Worm (Caenorhabditis elegans) whole organism, L4 larva: Measurements from ENCODE around the gene nspg-4.

Experiments
- F10B5.3 ChIP-seq: sonication (generic microtip); optimal IDR thresholded peaks from 2 replicates; lab custom pipeline; 2016; ENCODE audit warnings: mild to moderate bottlenecking, missing genetic modification characterization, missing compliant biosample characterization
- F26F4.8 ChIP-seq: fragments of 200-800 bp; sonication (Bioruptor generic); conservative IDR thresholded peaks from 2 replicates; pipeline ENCODE4 v1.3.6; 2022; ENCODE audit warnings: missing genetic modification characterization, missing compliant biosample characterization
- F37D6.2 ChIP-seq: sonication (generic microtip); optimal IDR thresholded peaks from 2 replicates; lab custom pipeline; 2016; ENCODE audit warnings: mild to moderate bottlenecking, missing genetic modification characterization, missing compliant biosample characterization
- R02D3.7 ChIP-seq: fragments of 150-350 bp; sonication (generic microtip); optimal IDR thresholded peaks from 3 replicates; lab custom pipeline; 2014; ENCODE audit warnings: missing biosample characterization, missing genetic modification characterization
- T26A8.4 ChIP-seq: fragments of 200-800 bp; sonication (Bioruptor generic); IDR thresholded peaks from 2 replicates; pipeline ENCODE4 v1.3.6; 2022; ENCODE audit warnings: missing genetic modification characterization, missing compliant biosample characterization
- Y5F2A.4 ChIP-seq: fragments of 200-800 bp; sonication (Bioruptor generic); optimal IDR thresholded peaks from 2 replicates; lab custom pipeline; 2018; ENCODE audit warnings: mild to moderate bottlenecking, missing genetic modification characterization, missing compliant biosample characterization
- ama-1 ChIP-seq: fragments of 150-350 bp; optimal IDR thresholded peaks from 2 replicates; lab custom pipeline; 2014; ENCODE audit warnings: inconsistent platforms, mixed read lengths
- ceh-62 ChIP-seq: sonication (generic microtip); optimal IDR thresholded peaks from 2 replicates; lab custom pipeline; 2017; ENCODE audit warnings: missing biosample characterization, missing genetic modification characterization
- ces-1 ChIP-seq: fragments of 150-350 bp; sonication (generic microtip); optimal IDR thresholded peaks from 4 replicates; lab custom pipeline; 2014; ENCODE audit warnings: missing biosample characterization, missing genetic modification reagents, missing genetic modification characterization
- daf-16 ChIP-seq, 3 experiments: sonication (generic microtip); optimal IDR thresholded peaks; 2 replicates each; lab custom pipeline; 2016 to 2017; ENCODE audit warnings: missing genetic modification characterization in 3 of 3, missing genetic modification reagents in 3 of 3, mild to moderate bottlenecking in 2 of 3, missing compliant biosample characterization in 2 of 3, missing biosample characterization in 1 of 3, moderate library complexity in 1 of 3
- dmd-6 ChIP-seq: fragments of 200-800 bp; sonication (Bioruptor generic); IDR thresholded peaks from 2 replicates; pipeline ENCODE4 v1.3.6; 2022; ENCODE audit warnings: missing genetic modification reagents, missing genetic modification characterization, missing compliant biosample characterization
- dve-1 ChIP-seq: sonication (generic microtip); optimal IDR thresholded peaks from 2 replicates; lab custom pipeline; 2017; ENCODE audit warnings: antibody characterized with exemption, mild to moderate bottlenecking, missing genetic modification characterization, missing compliant biosample characterization; ENCODE audit not compliant: insufficient read depth
- fkh-10 ChIP-seq: fragments of 150-350 bp; optimal IDR thresholded peaks from 2 replicates; lab custom pipeline; 2014; ENCODE audit warnings: missing biosample characterization, missing genetic modification reagents, missing genetic modification characterization
- fos-1 ChIP-seq: fragments of 150-350 bp; optimal IDR thresholded peaks from 2 replicates; lab custom pipeline; 2014; ENCODE audit warnings: missing biosample characterization, missing genetic modification characterization
- hlh-11 ChIP-seq: fragments of 200-800 bp; sonication (Bioruptor generic); optimal IDR thresholded peaks from 2 replicates; lab custom pipeline; 2018; ENCODE audit warnings: mild to moderate bottlenecking, missing genetic modification characterization, missing compliant biosample characterization
- lim-7 ChIP-seq: fragments of 200-800 bp; sonication (Bioruptor generic); IDR thresholded peaks from 2 replicates; pipeline ENCODE4 v1.3.6; 2022; ENCODE audit warnings: missing genetic modification characterization, missing compliant biosample characterization
- lin-13 ChIP-seq: fragments of 150-350 bp; optimal IDR thresholded peaks from 2 replicates; lab custom pipeline; 2014; ENCODE audit warnings: missing biosample characterization, missing genetic modification reagents, missing genetic modification characterization
- lin-29 ChIP-seq: fragments of 200-800 bp; sonication (Bioruptor generic); IDR thresholded peaks from 2 replicates; pipeline ENCODE4 v1.3.6; 2022; ENCODE audit warnings: missing genetic modification reagents, missing genetic modification characterization, missing compliant biosample characterization
- madf-5 ChIP-seq, 2 experiments: fragments of 200-800 bp; sonication (Bioruptor generic); IDR thresholded peaks; 2 replicates each; pipeline ENCODE4 v1.3.6; 2022; ENCODE audit warnings: missing compliant biosample characterization in 2 of 2, missing genetic modification characterization in 2 of 2
- mxl-2 ChIP-seq: fragments of 200-800 bp; sonication (Bioruptor generic); conservative IDR thresholded peaks from 2 replicates; pipeline ENCODE4 v1.3.6; 2022; ENCODE audit warnings: missing genetic modification reagents, missing genetic modification characterization, missing compliant biosample characterization
- nhr-102 ChIP-seq: sonication (generic microtip); optimal IDR thresholded peaks from 2 replicates; lab custom pipeline; 2016; ENCODE audit warnings: mild to moderate bottlenecking, missing genetic modification characterization, moderate library complexity, missing compliant biosample characterization
- nhr-11 ChIP-seq: fragments of 150-350 bp; optimal IDR thresholded peaks from 2 replicates; lab custom pipeline; 2014; ENCODE audit warnings: missing biosample characterization, missing genetic modification characterization
- nhr-237 ChIP-seq: sonication (generic microtip); optimal IDR thresholded peaks from 2 replicates; lab custom pipeline; 2017; ENCODE audit warnings: missing biosample characterization, missing genetic modification characterization
- nhr-28 ChIP-seq: fragments of 150-350 bp; optimal IDR thresholded peaks from 2 replicates; lab custom pipeline; 2014; ENCODE audit warnings: missing biosample characterization, missing genetic modification characterization
- nhr-48 ChIP-seq: sonication (generic microtip); optimal IDR thresholded peaks from 2 replicates; lab custom pipeline; 2016; ENCODE audit warnings: mild to moderate bottlenecking, missing genetic modification characterization, missing compliant biosample characterization
- nhr-77 ChIP-seq: fragments of 150-350 bp; optimal IDR thresholded peaks from 2 replicates; lab custom pipeline; 2014; ENCODE audit warnings: missing biosample characterization, missing genetic modification characterization
- pqm-1 ChIP-seq: sonication (generic microtip); optimal IDR thresholded peaks from 2 replicates; lab custom pipeline; 2017; ENCODE audit warnings: missing biosample characterization, missing genetic modification characterization
- skn-1 ChIP-seq: fragments of 150-350 bp; optimal IDR thresholded peaks from 2 replicates; lab custom pipeline; 2014; ENCODE audit warnings: missing biosample characterization, missing genetic modification characterization
- spr-3 ChIP-seq: fragments of 200-800 bp; sonication (Bioruptor generic); optimal IDR thresholded peaks from 2 replicates; lab custom pipeline; 2018; ENCODE audit warnings: mild to moderate bottlenecking, missing genetic modification characterization, missing compliant biosample characterization
- vab-7 ChIP-seq: fragments of 200-800 bp; sonication (Bioruptor generic); IDR thresholded peaks from 2 replicates; pipeline ENCODE4 v1.3.6; 2022; ENCODE audit warnings: missing genetic modification reagents, missing genetic modification characterization, missing compliant biosample characterization

The nspg-4 gene

DNA sequence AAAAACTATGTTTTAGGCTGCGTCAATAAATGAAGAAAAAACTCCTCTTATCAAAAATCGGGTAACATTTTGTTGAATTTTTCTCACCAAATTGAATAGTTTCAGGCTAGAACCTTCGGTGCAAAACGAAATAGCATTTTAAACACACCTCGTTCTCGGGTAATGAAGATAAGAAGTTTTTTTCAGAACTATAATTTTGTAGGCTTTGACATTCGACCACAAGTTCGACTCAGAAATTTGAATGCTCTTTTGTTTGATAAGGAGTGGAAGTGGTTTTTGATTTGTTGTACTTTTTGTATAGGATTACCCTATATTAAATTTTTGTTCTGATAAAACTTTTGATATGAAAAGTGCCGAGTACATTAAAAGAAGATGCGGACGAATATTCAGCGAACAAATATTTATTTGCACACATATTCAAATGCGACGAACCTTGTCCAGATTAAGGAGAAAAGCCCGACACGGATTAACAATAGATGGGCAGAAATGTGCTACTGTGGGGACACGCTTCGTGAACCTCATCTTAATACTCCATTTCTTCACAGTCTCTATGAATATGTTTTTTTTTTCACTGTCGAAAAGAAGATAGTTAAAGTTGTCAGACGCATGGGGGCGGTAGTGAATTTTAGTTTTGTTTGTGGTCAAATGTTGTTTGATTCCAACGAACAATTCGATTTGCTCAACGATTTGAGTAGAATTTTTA lies 43.5 kb downstream of the nspg-4 start:
- TF ChIP-seq F37D6.2 (no peak), F26F4.8 (no peak), nhr-48 (tag; lab: Kevin White, UChicago) (peak; percentile 10), Y5F2A.4 (GFP tag; lab: Kevin White, UChicago) (no peak), daf-16 (GFP tag; optimal IDR thresholded peaks at IDR 0.05; lab: Kevin White, UChicago) (no peak), daf-16 (tag; optimal IDR thresholded peaks at IDR 0.05; lab: Kevin White, UChicago) (peak; percentile 42), pqm-1 (tag; lab: Kevin White, UChicago) (peak; percentile 74), skn-1 (tag; lab: Kevin White, UChicago) (no peak), nhr-28 (tag; lab: Kevin White, UChicago) (peak; percentile 86), ama-1 (lab: Kevin White, UChicago) (no peak), nhr-102 (tag; lab: Kevin White, UChicago) (no peak), T26A8.4 (GFP tag; lab: Robert Waterston, UW) (no peak), vab-7 (GFP tag; lab: Robert Waterston, UW) (no peak), hlh-11 (tag; lab: Kevin White, UChicago) (peak; percentile 51), dmd-6 (GFP tag; lab: Robert Waterston, UW) (peak; percentile 94), dve-1 (tag; lab: Kevin White, UChicago) (peak; percentile 57), lin-29 (GFP tag; lab: Robert Waterston, UW) (no peak), nhr-77 (peak; percentile 42)

DNA sequence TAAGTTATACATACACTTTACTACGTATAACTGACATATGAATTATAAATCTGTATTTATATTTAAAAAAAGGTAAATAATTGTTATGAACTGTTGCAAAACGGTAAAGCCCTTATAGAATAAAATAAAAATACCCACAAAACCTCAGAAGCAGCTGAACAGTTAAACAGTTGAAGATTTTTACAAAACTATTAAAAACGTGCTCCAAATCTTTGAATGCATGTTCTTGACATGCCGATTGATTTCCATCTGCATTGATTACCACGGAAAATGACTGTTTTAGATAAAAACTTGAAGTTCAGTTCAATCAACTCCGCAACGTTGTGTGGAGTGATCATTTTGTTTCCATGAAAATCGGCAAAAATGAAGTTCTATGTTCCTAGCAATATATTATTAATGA lies 46.1 kb downstream of the nspg-4 start, which contains the start of gene F11D5.7:
Gene F11D5.7, plus strand, starts transcription at position 301 of the 400 bp plus-strand sequence.
- TF ChIP-seq ceh-62 (tag; lab: Kevin White, UChicago) (no peak), dmd-6 (GFP tag; lab: Robert Waterston, UW) (0 out of 2 replicates have a peak, but pooled peaks have one; percentile 8)
- TF ChIP-seq, all 104 proteins: peak for 1

DNA sequence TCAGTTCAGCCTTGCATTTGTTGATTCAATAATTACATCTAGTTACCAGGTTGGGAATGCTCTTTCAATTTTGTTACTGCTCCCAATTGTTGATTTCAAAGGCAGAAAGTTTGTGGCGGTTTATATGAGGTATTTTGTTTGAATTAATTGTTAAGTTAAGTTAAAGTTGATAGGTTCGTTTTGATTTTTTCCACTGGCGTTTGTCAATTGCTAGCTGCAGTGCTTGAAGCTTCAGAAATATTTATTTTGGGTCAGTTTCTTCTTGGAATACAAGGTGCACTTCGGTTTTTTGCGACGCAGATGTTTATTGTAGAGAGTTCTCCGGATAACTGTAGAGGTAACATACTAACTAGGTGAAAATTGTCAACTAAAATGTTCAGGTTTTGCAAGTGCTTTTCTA lies 48.4 kb downstream of the nspg-4 start, which contains the start of gene F11D5.5:
Gene F11D5.5, plus strand, starts transcription at position 301 of the 400 bp plus-strand sequence.
- no peak for TF ChIP-seq madf-5 (GFP tag; IDR thresholded peaks at IDR 0.05; lab: Robert Waterston, UW)
- TF ChIP-seq lim-7 (GFP tag; lab: Robert Waterston, UW): no peak
- TF ChIP-seq ces-1 (GFP tag; lab: Kevin White, UChicago): no peak
- no peak for TF ChIP-seq R02D3.7 (tag; lab: Kevin White, UChicago)
- no peak for TF ChIP-seq F10B5.3
- TF ChIP-seq mxl-2 (GFP tag; lab: Robert Waterston, UW): no peak
- no peak for TF ChIP-seq nhr-237 (tag; lab: Kevin White, UChicago)
- TF ChIP-seq nhr-11: no peak
- TF ChIP-seq fos-1 (tag; lab: Kevin White, UChicago): no peak
- no peak for TF ChIP-seq daf-16 (GFP tag; optimal IDR thresholded peaks at IDR 0.05; lab: Kevin White, UChicago)
- TF ChIP-seq daf-16 (tag; optimal IDR thresholded peaks at IDR 0.05; lab: Kevin White, UChicago): no peak
- TF ChIP-seq spr-3 (GFP tag; lab: Kevin White, UChicago): no peak

DNA sequence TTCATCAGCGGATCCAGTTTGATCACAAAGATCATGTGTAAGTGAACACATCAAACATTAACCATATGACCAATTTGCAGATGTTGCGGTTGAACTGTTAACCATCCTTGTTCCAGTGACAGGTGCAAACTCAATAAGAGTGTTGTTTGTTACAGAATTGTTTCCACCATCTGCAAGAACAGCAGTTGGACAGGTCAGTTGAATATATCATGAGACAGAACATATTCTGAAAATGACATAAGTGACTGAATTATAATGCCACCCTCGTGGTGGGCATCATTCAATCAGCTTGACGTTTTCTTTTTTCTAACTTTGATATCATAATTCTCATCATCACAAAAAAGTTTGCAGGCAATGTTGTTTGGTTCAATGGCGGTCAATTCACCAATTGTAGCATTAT lies 49.6 kb downstream of the nspg-4 start:
- TF ChIP-seq dmd-6 (GFP tag; lab: Robert Waterston, UW): peak; percentile 66
- TF ChIP-seq lin-13: no peak
- no peak for TF ChIP-seq fkh-10 (GFP tag; lab: Kevin White, UChicago)
